Worm (Caenorhabditis elegans): Measurements from ENCODE around the gene swt-4.

Gene swt-4

DNA sequence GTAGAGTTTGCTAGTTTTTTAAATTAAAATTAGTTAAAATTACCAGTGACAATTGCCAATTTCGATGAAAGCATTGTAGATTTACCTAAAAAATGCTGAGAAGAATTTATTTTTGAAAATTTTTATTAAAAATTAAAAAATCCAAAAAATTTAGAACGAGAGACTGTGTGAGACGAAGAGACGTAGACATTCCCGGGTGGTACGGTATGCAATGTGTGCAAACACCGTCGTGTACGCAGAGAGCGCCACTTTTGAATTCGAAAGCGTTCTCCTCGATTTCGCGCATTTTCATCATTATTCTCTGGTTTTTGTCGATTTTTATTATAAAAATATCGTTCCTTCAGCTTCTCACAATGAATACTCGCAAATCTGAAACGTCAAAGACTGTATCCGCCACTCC lies 13.8 kb upstream of the swt-4 start, which contains the start of the genes dhs-11 and orc-1 (continued):
- TF ChIP-seq mes-2 (tag; optimal IDR thresholded peaks at IDR 0.05; ENCODE audit: poor library complexity, severe bottlenecking) (peak; percentile 68), zfp-2 (tag; optimal IDR thresholded peaks at IDR 0.05) (no peak), ctbp-1 (GFP tag; IDR thresholded peaks at IDR 0.05) (no peak), lir-3 (tag; optimal IDR thresholded peaks at IDR 0.05) (no peak), ceh-82 (tag; optimal IDR thresholded peaks at IDR 0.05) (no peak), zip-11 (GFP tag; IDR thresholded peaks at IDR 0.05) (no peak), nhr-41 (GFP tag; IDR thresholded peaks at IDR 0.05) (no peak), cey-2 (tag; optimal IDR thresholded peaks at IDR 0.05; ENCODE audit: borderline replicate concordance, insufficient read depth) (no peak), php-3 (GFP tag; IDR thresholded peaks at IDR 0.05) (no peak), daf-19 (GFP tag; conservative IDR thresholded peaks at IDR 0.05) (no peak), snpc-4 (tag; optimal IDR thresholded peaks at IDR 0.05) (no peak), hmg-1.1 (GFP tag; IDR thresholded peaks at IDR 0.05) (0 out of 2 replicates have a peak, but pooled peaks have one; percentile 48), ceh-32 (tag; optimal IDR thresholded peaks at IDR 0.05; ENCODE audit: poor library complexity) (no peak), daf-16 (GFP tag; optimal IDR thresholded peaks at IDR 0.05) (no peak), daf-16 (tag; optimal IDR thresholded peaks at IDR 0.05) (peak; percentile 30), madf-9 (GFP tag; conservative IDR thresholded peaks at IDR 0.05) (no peak), ztf-11 (tag; optimal IDR thresholded peaks at IDR 0.05) (no peak), nhr-28 (tag; optimal IDR thresholded peaks at IDR 0.05) (peak; percentile 9), mdt-29 (GFP tag; IDR thresholded peaks at IDR 0.05) (no peak), zip-2 (tag; optimal IDR thresholded peaks at IDR 0.05) (no peak), Y105C5A.15 (GFP tag; IDR thresholded peaks at IDR 0.05) (no peak), nhr-6 (tag; optimal IDR thresholded peaks at IDR 0.05) (peak; percentile 47), spr-3 (GFP tag; optimal IDR thresholded peaks at IDR 0.05) (no peak), saeg-2 (GFP tag; IDR thresholded peaks at IDR 0.05) (no peak), gei-8 (GFP tag; optimal IDR thresholded peaks at IDR 0.05) (no peak), unc-130 (GFP tag; optimal IDR thresholded peaks at IDR 0.05) (peak; percentile 32), arid-1 (GFP tag; conservative IDR thresholded peaks at IDR 0.05) (no peak), hlh-30 (tag; optimal IDR thresholded peaks at IDR 0.05; ENCODE audit: insufficient read depth) (peak; percentile 12), tag-97 (GFP tag; IDR thresholded peaks at IDR 0.05) (no peak), lin-13 (GFP tag; optimal IDR thresholded peaks at IDR 0.05) (no peak), D1046.2 (GFP tag; IDR thresholded peaks at IDR 0.05) (no peak)

DNA sequence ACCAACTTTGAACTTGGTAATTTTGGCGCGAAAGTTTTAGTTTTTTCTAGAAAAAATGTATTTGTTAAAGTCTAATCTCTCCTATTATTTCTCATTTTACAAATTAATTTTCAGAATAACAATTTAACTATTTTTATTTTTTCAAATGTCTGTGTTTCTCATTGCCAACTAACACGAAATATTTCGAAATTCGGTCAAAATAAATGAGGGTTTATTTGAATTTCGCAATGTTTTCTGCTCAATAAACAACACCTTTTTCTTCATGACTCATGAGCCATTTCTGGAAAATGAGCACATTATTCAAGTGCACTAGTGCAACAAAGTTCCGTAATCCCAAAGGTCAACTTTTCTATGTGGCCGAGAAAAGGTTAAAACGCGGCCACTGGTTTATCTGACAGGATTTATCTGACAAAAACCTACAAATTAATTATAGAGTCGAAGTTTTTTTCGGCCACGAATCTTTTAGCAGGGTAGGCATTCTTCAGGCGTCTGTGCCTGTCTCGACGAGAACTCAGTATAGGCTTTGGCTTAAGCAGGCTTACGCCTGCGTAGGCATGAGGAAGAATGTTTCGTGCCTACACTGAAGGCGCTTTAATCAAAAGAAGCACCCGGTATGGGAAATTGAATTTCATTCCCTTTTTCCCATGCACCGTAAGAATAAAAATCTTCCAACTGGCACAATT lies 9.5 kb upstream of the swt-4 start, which contains the start of gene Y39A1A.27:
Gene Y39A1A.27, plus strand, starts transcription at position 633 of the 683 bp plus-strand sequence.
- TF ChIP-seq fkh-10 (GFP tag; optimal IDR thresholded peaks at IDR 0.05), result no peak
- peak; percentile 18 for TF ChIP-seq aha-1 (tag)
- TF ChIP-seq tag-97 (GFP tag; IDR thresholded peaks at IDR 0.05), result no peak

DNA sequence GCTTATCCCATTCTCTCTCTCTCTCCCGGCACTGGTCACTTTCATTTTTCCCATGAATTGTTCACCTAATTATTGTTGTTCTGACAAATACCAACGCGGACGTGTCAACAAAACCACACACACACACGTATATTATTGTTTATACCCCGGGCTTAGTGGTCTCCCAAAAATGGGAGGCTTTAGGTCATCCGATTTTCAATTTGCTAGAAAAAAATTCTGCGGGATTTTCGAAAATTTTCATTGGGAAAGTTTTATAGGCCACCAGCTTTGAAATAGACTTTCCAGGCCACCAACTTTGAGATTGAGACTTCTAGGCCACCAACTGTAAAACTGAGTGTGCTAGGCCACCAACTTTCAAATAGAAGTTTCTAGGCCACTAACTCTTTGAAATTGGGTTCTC lies 9.0 kb upstream of the swt-4 start:
- TF ChIP-seq mxl-2 (GFP tag; conservative IDR thresholded peaks at IDR 0.05) (no peak), unc-62 (GFP tag; optimal IDR thresholded peaks at IDR 0.05 in 1 of 2) (peak in 1 of 2 experiments; percentile 92), unc-62 (tag; optimal IDR thresholded peaks at IDR 0.05) (no peak)

DNA sequence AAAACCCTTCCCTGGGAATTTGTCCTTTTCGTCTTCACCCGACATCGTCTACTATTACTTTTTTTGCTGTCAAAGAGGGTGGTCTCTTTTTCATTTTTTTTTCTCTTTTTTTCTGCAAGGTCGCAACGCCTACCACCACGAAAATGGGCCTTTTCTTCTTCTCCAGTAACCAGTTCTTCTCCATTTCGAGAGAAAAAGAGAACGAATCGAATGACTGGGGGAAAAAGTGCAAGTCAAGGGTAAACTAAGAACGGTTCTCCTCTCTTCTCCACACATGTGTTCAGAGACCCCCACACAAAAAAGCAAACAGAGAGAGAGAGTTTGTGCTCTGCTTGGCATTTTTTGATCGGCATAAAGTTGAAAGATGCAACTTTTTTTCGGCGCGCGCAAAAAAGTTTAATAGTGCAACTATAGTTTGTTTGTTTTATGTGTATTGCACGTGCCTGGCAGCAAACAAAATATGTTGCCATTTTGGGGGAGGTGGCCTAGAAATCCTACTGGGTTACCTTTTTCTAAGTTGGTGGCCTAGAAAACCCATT lies 7.6 kb upstream of the swt-4 start:
- TF ChIP-seq hlh-30 (tag; optimal IDR thresholded peaks at IDR 0.05; ENCODE audit: insufficient read depth) (peak; percentile 42), madf-5 (GFP tag; IDR thresholded peaks at IDR 0.05) (no peak), pha-4 (GFP tag; IDR thresholded peaks at IDR 0.05) (no peak; the same call in 1 of the 2 replicates), pha-4 (tag; optimal IDR thresholded peaks at IDR 0.05) (peak; percentile 79), dve-1 (tag; optimal IDR thresholded peaks at IDR 0.05; ENCODE audit: insufficient read depth) (peak; percentile 23), Y75B8A.6 (GFP tag; IDR thresholded peaks at IDR 0.05) (no peak), mdl-1 (tag; optimal IDR thresholded peaks at IDR 0.05) (peak; percentile 10 to 59), set-16 (GFP tag; IDR thresholded peaks at IDR 0.05) (no peak), hif-1 (tag; optimal IDR thresholded peaks at IDR 0.05) (peak in 1 of 2 experiments; percentile 12), nhr-28 (tag; optimal IDR thresholded peaks at IDR 0.05) (peak; percentile 43), lsy-2 (tag; optimal IDR thresholded peaks at IDR 0.05) (peak in 1 of 2 experiments; percentile 30), nhr-6 (tag; optimal IDR thresholded peaks at IDR 0.05) (peak; percentile 34), F49E8.2 (tag; optimal IDR thresholded peaks at IDR 0.05; ENCODE audit: borderline replicate concordance) (no peak), zip-11 (GFP tag; IDR thresholded peaks at IDR 0.05) (no peak)

Data from whole organism, L4 larva.